Worm (Caenorhabditis elegans) whole organism, L3 larva: ENCODE data around the gene F08F3.4.

Experiments
- ama-1 ChIP-seq: fragments of 150-350 bp; optimal IDR thresholded peaks from 2 replicates; lab custom pipeline; 2018
- egl-27 ChIP-seq: sonication (generic microtip); optimal IDR thresholded peaks from 4 replicates; lab custom pipeline; 2017; ENCODE audit warnings: missing biosample characterization, missing genetic modification reagents, missing genetic modification characterization
- elt-1 ChIP-seq: fragments of 150-350 bp; optimal IDR thresholded peaks from 2 replicates; lab custom pipeline; 2014; ENCODE audit warnings: missing biosample characterization, missing genetic modification characterization
- elt-3 ChIP-seq, 3 experiments: fragments of 150-350 bp in 1 of 3; sonication (generic microtip) in 2 of 3; optimal IDR thresholded peaks; 2 replicates in 2 of 3; 4 replicates in 1 of 3; lab custom pipeline; 2014 to 2017; ENCODE audit warnings: missing biosample characterization in 3 of 3, missing genetic modification characterization in 3 of 3
- fkh-2 ChIP-seq: fragments of 150-350 bp; optimal IDR thresholded peaks from 2 replicates; lab custom pipeline; 2014; ENCODE audit warnings: missing biosample characterization, missing genetic modification reagents, missing genetic modification characterization
- nhr-237 ChIP-seq: fragments of 150-350 bp; optimal IDR thresholded peaks from 2 replicates; lab custom pipeline; 2014; ENCODE audit warnings: missing biosample characterization, missing genetic modification characterization
- nhr-28 ChIP-seq: fragments of 150-350 bp; optimal IDR thresholded peaks from 2 replicates; lab custom pipeline; 2014; ENCODE audit warnings: missing biosample characterization, missing genetic modification characterization
- pqm-1 ChIP-seq: fragments of 150-350 bp; optimal IDR thresholded peaks from 2 replicates; lab custom pipeline; 2017; ENCODE audit warnings: missing biosample characterization, missing genetic modification characterization, inconsistent platforms
- skn-1 ChIP-seq: fragments of 150-350 bp; optimal IDR thresholded peaks from 2 replicates; lab custom pipeline; 2014; ENCODE audit warnings: missing biosample characterization, missing genetic modification characterization
- snpc-4 ChIP-seq: fragments of 150-350 bp; optimal IDR thresholded peaks from 2 replicates; lab custom pipeline; 2014; ENCODE audit warnings: missing biosample characterization, missing genetic modification characterization
- unc-62 ChIP-seq: fragments of 150-350 bp; sonication (generic microtip); optimal IDR thresholded peaks from 4 replicates; lab custom pipeline; 2014; ENCODE audit warnings: missing biosample characterization, missing genetic modification reagents, missing genetic modification characterization
- ztf-4 ChIP-seq: fragments of 150-350 bp; optimal IDR thresholded peaks from 2 replicates; lab custom pipeline; 2014; ENCODE audit warnings: missing biosample characterization, missing genetic modification characterization

- TF ChIP-seq ztf-4 (tag; lab: Kevin White, UChicago): no peak
- TF ChIP-seq nhr-237 (tag; lab: Kevin White, UChicago): no peak
- TF ChIP-seq egl-27 (tag; lab: Kevin White, UChicago): no peak
- TF ChIP-seq ama-1 (lab: Kevin White, UChicago): no peak
- no peak for TF ChIP-seq skn-1 (tag; lab: Kevin White, UChicago)
- no peak for TF ChIP-seq pqm-1 (tag; lab: Kevin White, UChicago)
- TF ChIP-seq unc-62: no peak
- TF ChIP-seq snpc-4 (tag; lab: Kevin White, UChicago): no peak
- TF ChIP-seq elt-1: no peak
- no peak for TF ChIP-seq elt-3 (tag; optimal IDR thresholded peaks at IDR 0.05; lab: Kevin White, UChicago)
- no peak for TF ChIP-seq fkh-2 (tag; lab: Kevin White, UChicago)
- no peak for TF ChIP-seq nhr-28 (tag; lab: Kevin White, UChicago)
Measured at ce11 chrV:5368792-5369191, 42.0 kb upstream of the F08F3.4 start, which contains the start of gene T09D3.9.
